Fruit fly (Drosophila melanogaster) whole organism, embryonic: ENCODE measurements around the gene sowi.

Experiments
- Atf6 ChIP-seq: fragments of 200-800 bp; sonication (Bioruptor generic); IDR thresholded peaks from 2 replicates; pipeline ENCODE4 v1.3.6; 2022; ENCODE audit warnings: missing biosample characterization, missing genetic modification characterization
- C15 ChIP-seq: fragments of 200-800 bp; sonication (Bioruptor generic); IDR thresholded peaks from 3 replicates; pipeline ENCODE4 v1.3.6; 2022; ENCODE audit warnings: missing biosample characterization, missing genetic modification characterization
- CG10959 ChIP-seq: fragments of 200-800 bp; sonication (Bioruptor generic); IDR thresholded peaks from 2 replicates; pipeline ENCODE4 v1.3.6; 2022; ENCODE audit warnings: missing biosample characterization, missing genetic modification characterization
- CG12071 ChIP-seq: fragments of 200-800 bp; sonication (Bioruptor generic); optimal IDR thresholded peaks from 3 replicates; lab custom pipeline; 2018; ENCODE audit warnings: missing biosample characterization, mild to moderate bottlenecking, missing genetic modification characterization
- CG12236 ChIP-seq: fragments of 200-800 bp; sonication (Bioruptor generic); optimal IDR thresholded peaks from 2 replicates; lab custom pipeline; 2016; ENCODE audit warnings: missing biosample characterization, missing genetic modification characterization
- CG13424 ChIP-seq: fragments of 200-800 bp; sonication (Bioruptor generic); optimal IDR thresholded peaks from 2 replicates; lab custom pipeline; 2019; ENCODE audit warnings: missing biosample characterization, mild to moderate bottlenecking, missing genetic modification characterization, moderate library complexity
- CG1603 ChIP-seq: fragments of 200-800 bp; sonication (Bioruptor generic); optimal IDR thresholded peaks from 2 replicates; lab custom pipeline; 2019; ENCODE audit warnings: missing biosample characterization, mild to moderate bottlenecking, missing genetic modification characterization, moderate library complexity
- CG17328 ChIP-seq: fragments of 200-800 bp; sonication (Bioruptor generic); IDR thresholded peaks from 2 replicates; pipeline ENCODE4 v1.3.6; 2022; ENCODE audit warnings: missing biosample characterization, missing genetic modification characterization
- CG17568 ChIP-seq: fragments of 200-800 bp; sonication (Bioruptor generic); optimal IDR thresholded peaks from 2 replicates; lab custom pipeline; 2018; ENCODE audit warnings: missing biosample characterization, mild to moderate bottlenecking, missing genetic modification characterization, moderate library complexity
- CG17829 ChIP-seq: fragments of 200-800 bp; optimal IDR thresholded peaks from 2 replicates; lab custom pipeline; 2019; ENCODE audit warnings: missing biosample characterization, mild to moderate bottlenecking, missing genetic modification characterization, moderate library complexity
- CG18476 ChIP-seq: fragments of 200-800 bp; sonication (Bioruptor generic); optimal IDR thresholded peaks from 2 replicates; lab custom pipeline; 2016; ENCODE audit warnings: missing biosample characterization, mild to moderate bottlenecking, missing genetic modification characterization
- CG2678 ChIP-seq: fragments of 200-800 bp; sonication (Bioruptor generic); optimal IDR thresholded peaks from 3 replicates; lab custom pipeline; 2019; ENCODE audit warnings: missing biosample characterization, mild to moderate bottlenecking, missing genetic modification characterization, moderate library complexity
- CG3281 ChIP-seq: fragments of 200-800 bp; sonication (Bioruptor generic); optimal IDR thresholded peaks from 3 replicates; lab custom pipeline; 2017; ENCODE audit warnings: missing biosample characterization, mild to moderate bottlenecking, missing genetic modification characterization
- CG42726 ChIP-seq: fragments of 200-800 bp; sonication (Bioruptor generic); IDR thresholded peaks from 2 replicates; pipeline ENCODE4 v1.3.6; 2022; ENCODE audit warnings: missing biosample characterization, missing genetic modification characterization; ENCODE audit not compliant: partially characterized antibody
- CG4328 ChIP-seq: fragments of 200-800 bp; sonication (Bioruptor generic); optimal IDR thresholded peaks from 3 replicates; lab custom pipeline; 2017; ENCODE audit warnings: missing biosample characterization, missing genetic modification reagents, missing genetic modification characterization
- CG4404 ChIP-seq: fragments of 200-800 bp; sonication (Bioruptor generic); IDR thresholded peaks from 2 replicates; pipeline ENCODE4 v1.3.6; 2022; ENCODE audit warnings: missing biosample characterization, missing genetic modification characterization
- CG5245 ChIP-seq: fragments of 200-800 bp; sonication (Bioruptor generic); optimal IDR thresholded peaks from 3 replicates; lab custom pipeline; 2016; ENCODE audit warnings: missing biosample characterization, missing genetic modification characterization
- CG6765 ChIP-seq: fragments of 200-800 bp; sonication (Bioruptor generic); optimal IDR thresholded peaks from 3 replicates; lab custom pipeline; 2017; ENCODE audit warnings: missing biosample characterization, mild to moderate bottlenecking, missing genetic modification characterization
- CG7745 ChIP-seq: fragments of 200-800 bp; sonication (Bioruptor generic); optimal IDR thresholded peaks from 2 replicates; lab custom pipeline; 2018; ENCODE audit warnings: missing biosample characterization, mild to moderate bottlenecking, missing genetic modification characterization, moderate library complexity
- CG7928 ChIP-seq: fragments of 200-800 bp; sonication (Bioruptor generic); optimal IDR thresholded peaks from 2 replicates; lab custom pipeline; 2017; ENCODE audit warnings: missing biosample characterization, mild to moderate bottlenecking, missing genetic modification characterization
- CG7987 ChIP-seq: fragments of 200-800 bp; sonication (Bioruptor generic); optimal IDR thresholded peaks from 2 replicates; lab custom pipeline; 2018; ENCODE audit warnings: missing biosample characterization, mild to moderate bottlenecking, missing genetic modification characterization, moderate library complexity
- CG8281 ChIP-seq: fragments of 200-800 bp; sonication (Bioruptor generic); optimal IDR thresholded peaks from 2 replicates; lab custom pipeline; 2018; ENCODE audit warnings: missing biosample characterization, mild to moderate bottlenecking, missing genetic modification characterization, moderate library complexity
- CG8944 ChIP-seq: fragments of 200-800 bp; sonication (Bioruptor generic); optimal IDR thresholded peaks from 3 replicates; lab custom pipeline; 2016; ENCODE audit warnings: missing biosample characterization, missing genetic modification characterization
- Dfd ChIP-seq, 2 experiments: fragments of >200 bp; optimal IDR thresholded peaks; 2 replicates each; lab custom pipeline; 2017; ENCODE audit warnings: missing biosample characterization in 2 of 2, missing genetic modification characterization in 2 of 2
- Doc2 ChIP-seq: fragments of 200-800 bp; sonication (Bioruptor generic); IDR thresholded peaks from 2 replicates; pipeline ENCODE4 v1.3.6; 2022; ENCODE audit warnings: missing biosample characterization, missing genetic modification characterization
- Dp ChIP-seq: fragments of 200-800 bp; sonication (Bioruptor generic); optimal IDR thresholded peaks from 2 replicates; lab custom pipeline; 2018; ENCODE audit warnings: missing biosample characterization, mild to moderate bottlenecking, missing genetic modification characterization, moderate library complexity
- Fer1 ChIP-seq: fragments of 200-800 bp; sonication (Bioruptor generic); optimal IDR thresholded peaks from 2 replicates; lab custom pipeline; 2017; ENCODE audit warnings: missing biosample characterization, mild to moderate bottlenecking, missing genetic modification characterization
- Hmx ChIP-seq: fragments of 200-800 bp; sonication (Bioruptor generic); optimal IDR thresholded peaks from 2 replicates; lab custom pipeline; 2016; ENCODE audit warnings: missing biosample characterization, missing genetic modification characterization
- MBD-R2 ChIP-seq: fragments of 200-800 bp; sonication (Bioruptor generic); IDR thresholded peaks from 2 replicates; pipeline ENCODE4 v1.3.6; 2022; ENCODE audit warnings: missing biosample characterization, missing genetic modification characterization
- MTF-1 ChIP-seq: fragments of 200-800 bp; sonication (Bioruptor generic); optimal IDR thresholded peaks from 2 replicates; lab custom pipeline; 2018; ENCODE audit warnings: missing biosample characterization, mild to moderate bottlenecking, missing genetic modification characterization, borderline replicate concordance
- Mrtf ChIP-seq: fragments of 200-800 bp; sonication (Bioruptor generic); IDR thresholded peaks from 3 replicates; pipeline ENCODE4 v1.3.6; 2022; ENCODE audit warnings: missing biosample characterization, missing genetic modification characterization
- Myb ChIP-seq: fragments of 200-800 bp; sonication (Bioruptor generic); optimal IDR thresholded peaks from 2 replicates; lab custom pipeline; 2016; ENCODE audit warnings: missing biosample characterization, missing genetic modification characterization
- NC2β ChIP-seq: fragments of 200-800 bp; sonication (Bioruptor generic); optimal IDR thresholded peaks from 2 replicates; lab custom pipeline; 2016; ENCODE audit warnings: missing biosample characterization, missing genetic modification characterization
- Optix ChIP-seq: fragments of 200-800 bp; sonication (Bioruptor generic); IDR thresholded peaks from 3 replicates; pipeline ENCODE4 v1.3.6; 2022; ENCODE audit warnings: missing biosample characterization, missing genetic modification characterization
- Sry-δ ChIP-seq: fragments of 200-800 bp; sonication (Bioruptor generic); optimal IDR thresholded peaks from 2 replicates; lab custom pipeline; 2016; ENCODE audit warnings: missing biosample characterization, missing genetic modification characterization
- Taf1 ChIP-seq: fragments of 200-800 bp; sonication (Bioruptor generic); IDR thresholded peaks from 2 replicates; pipeline ENCODE4 v1.3.6; 2022; ENCODE audit warnings: missing biosample characterization, missing genetic modification characterization
- ara ChIP-seq: fragments of 200-800 bp; sonication (Bioruptor generic); IDR thresholded peaks from 2 replicates; pipeline ENCODE4 v1.3.6; 2022; ENCODE audit warnings: missing biosample characterization, missing genetic modification characterization
- az2 ChIP-seq: fragments of 200-800 bp; sonication (Bioruptor generic); optimal IDR thresholded peaks from 3 replicates; lab custom pipeline; 2016; ENCODE audit warnings: missing biosample characterization, missing genetic modification characterization
- crc ChIP-seq: fragments of 200-800 bp; sonication (Bioruptor generic); optimal IDR thresholded peaks from 2 replicates; lab custom pipeline; 2016; ENCODE audit warnings: missing biosample characterization, missing genetic modification characterization
- cwo ChIP-seq: fragments of 200-800 bp; sonication (Bioruptor generic); optimal IDR thresholded peaks from 3 replicates; lab custom pipeline; 2017; ENCODE audit warnings: missing biosample characterization, missing genetic modification characterization, mild to moderate bottlenecking, moderate library complexity, missing genetic modification reagents
- exex ChIP-seq: fragments of 200-800 bp; sonication (Bioruptor generic); optimal IDR thresholded peaks from 4 replicates; lab custom pipeline; 2018; ENCODE audit warnings: missing biosample characterization, mild to moderate bottlenecking, missing genetic modification characterization, moderate library complexity
- fd3F ChIP-seq: fragments of 200-800 bp; sonication (Bioruptor generic); optimal IDR thresholded peaks from 2 replicates; lab custom pipeline; 2018; ENCODE audit warnings: missing biosample characterization, mild to moderate bottlenecking, missing genetic modification characterization, moderate library complexity
- h ChIP-seq: fragments of >200 bp; optimal IDR thresholded peaks from 2 replicates; lab custom pipeline; 2017
- nerfin-1 ChIP-seq: fragments of 200-800 bp; sonication (Bioruptor generic); optimal IDR thresholded peaks from 3 replicates; lab custom pipeline; 2019; ENCODE audit warnings: missing biosample characterization, mild to moderate bottlenecking, missing genetic modification characterization, moderate library complexity
- p53 ChIP-seq: fragments of 200-800 bp; sonication (Bioruptor generic); optimal IDR thresholded peaks from 2 replicates; lab custom pipeline; 2016; ENCODE audit warnings: missing biosample characterization, missing genetic modification characterization
- pnt ChIP-seq: fragments of 200-800 bp; sonication (Bioruptor generic); optimal IDR thresholded peaks from 3 replicates; lab custom pipeline; 2016; ENCODE audit warnings: missing biosample characterization, missing genetic modification characterization
- tin ChIP-seq: fragments of 200-800 bp; sonication (Bioruptor generic); optimal IDR thresholded peaks from 3 replicates; lab custom pipeline; 2016; ENCODE audit warnings: missing biosample characterization, missing genetic modification characterization
- toy ChIP-seq: fragments of 200-800 bp; sonication (Bioruptor generic); IDR thresholded peaks from 2 replicates; pipeline ENCODE4 v1.3.6; 2022; ENCODE audit warnings: missing biosample characterization, missing genetic modification characterization
- vfl ChIP-seq: fragments of 200-800 bp; sonication (Bioruptor generic); optimal IDR thresholded peaks from 2 replicates; lab custom pipeline; 2016; ENCODE audit warnings: missing biosample characterization, missing genetic modification characterization
- zen ChIP-seq: fragments of 200-800 bp; sonication (Bioruptor generic); optimal IDR thresholded peaks from 3 replicates; lab custom pipeline; 2018; ENCODE audit warnings: missing biosample characterization, mild to moderate bottlenecking, missing genetic modification characterization, moderate library complexity

sowi gene

DNA sequence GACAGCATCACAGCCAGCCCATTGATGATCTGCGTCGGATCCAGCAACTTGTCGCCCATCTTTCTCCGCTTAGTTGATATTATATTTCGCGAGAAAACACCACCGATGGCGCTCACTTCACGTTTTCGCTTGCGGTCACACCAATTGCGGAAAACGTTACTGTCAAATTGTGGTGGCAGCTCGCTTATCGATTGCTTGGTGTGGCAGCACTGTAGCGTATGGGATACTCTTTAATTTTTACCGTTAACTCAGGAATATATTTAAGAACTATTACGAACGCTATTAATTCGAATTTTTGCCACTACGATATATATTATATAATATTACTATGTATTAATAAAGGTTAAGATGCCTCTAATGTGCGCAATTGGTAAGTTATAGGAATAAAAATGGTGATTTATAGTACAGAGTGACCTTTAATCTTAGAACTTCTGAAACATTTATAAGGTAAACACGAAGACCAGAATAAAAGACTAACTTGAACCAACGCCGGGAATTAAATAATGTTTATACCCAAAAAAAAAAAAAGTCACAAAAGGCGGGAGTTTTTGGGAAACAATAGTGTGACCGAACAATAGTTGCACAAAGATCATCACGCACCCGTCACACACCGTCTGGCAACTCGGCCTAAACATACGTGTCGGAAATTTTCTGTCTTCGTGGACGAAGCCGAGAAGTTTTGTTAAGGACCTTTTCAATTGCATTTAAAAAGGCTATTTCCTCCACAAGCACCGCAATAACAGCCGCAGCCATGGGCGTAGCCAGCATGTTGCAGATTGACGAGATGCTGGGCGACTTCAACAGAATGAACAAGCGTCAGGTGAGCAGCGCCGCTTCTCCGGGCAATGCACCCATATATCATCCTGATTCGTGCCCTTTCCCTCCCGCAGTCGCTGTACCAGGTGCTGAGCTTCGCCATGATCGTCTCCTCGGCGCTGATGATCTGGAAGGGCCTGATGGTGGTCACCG lies 29.9 kb upstream of the sowi start, which contains the start of the genes CG1307 and twr (continued):
- TF ChIP-seq CG3281 (GFP tag; lab: Kevin White, UChicago) (no peak), CG17568 (no peak), nerfin-1 (tag; lab: Kevin White, UChicago) (no peak), zen (tag; lab: Kevin White, UChicago) (peak; percentile 6), CG5245 (GFP tag; lab: Kevin White, UChicago) (no peak), C15 (GFP tag; lab: Robert Waterston, UW) (no peak), CG17829 (peak; percentile 61), Taf1 (GFP tag; lab: Robert Waterston, UW) (no peak), CG12071 (GFP tag; lab: Kevin White, UChicago) (no peak), CG8944 (GFP tag; lab: Kevin White, UChicago) (no peak), Hmx (no peak), CG8281 (tag; lab: Kevin White, UChicago) (no peak), cwo (GFP tag; lab: Kevin White, UChicago) (no peak), CG1603 (tag; lab: Kevin White, UChicago) (no peak), CG4404 (GFP tag; lab: Robert Waterston, UW) (no peak), az2 (peak; percentile 6), toy (GFP tag; lab: Robert Waterston, UW) (no peak), Dfd (GFP tag; optimal IDR thresholded peaks at IDR 0.05; lab: Kevin White, UChicago) (no peak), Fer1 (GFP tag; lab: Kevin White, UChicago) (peak; percentile 35), Sry-δ (GFP tag; lab: Kevin White, UChicago) (peak; percentile 21), h (lab: Kevin White, UChicago) (no peak), Atf6 (GFP tag; lab: Robert Waterston, UW) (no peak), vfl (GFP tag; lab: Kevin White, UChicago) (no peak), Dp (peak; percentile 70), CG7987 (GFP tag; lab: Kevin White, UChicago) (peak; percentile 5), MTF-1 (GFP tag; lab: Kevin White, UChicago) (peak; percentile 18), CG17328 (peak; percentile 14; the same call in 1 of the 2 replicates), CG12236 (GFP tag; lab: Kevin White, UChicago) (no peak), ara (GFP tag; lab: Robert Waterston, UW) (no peak), CG13424 (peak; percentile 59), CG42726 (no peak), CG2678 (tag; lab: Kevin White, UChicago) (no peak), Doc2 (GFP tag; lab: Robert Waterston, UW) (no peak), fd3F (no peak), tin (GFP tag; lab: Kevin White, UChicago) (no peak), CG18476 (GFP tag; lab: Kevin White, UChicago) (no peak), NC2β (no peak), exex (tag; lab: Kevin White, UChicago) (no peak), Myb (GFP tag; lab: Kevin White, UChicago) (peak; percentile 81), crc (GFP tag; lab: Kevin White, UChicago) (no peak), p53 (GFP tag; lab: Kevin White, UChicago) (peak; percentile 4), CG10959 (GFP tag; lab: Robert Waterston, UW) (no peak), CG4328 (GFP tag; lab: Kevin White, UChicago) (peak; percentile 29), pnt (GFP tag; lab: Kevin White, UChicago) (no peak), MBD-R2 (peak; percentile 73), Mrtf (GFP tag; lab: Robert Waterston, UW) (peak; percentile 33; the same call in 1 of the 3 replicates), Optix (no peak), CG6765 (GFP tag; lab: Kevin White, UChicago) (no peak), CG7745 (no peak), CG7928 (GFP tag; lab: Kevin White, UChicago) (no peak)
